Fruit fly (Drosophila melanogaster) whole organism, embryonic: ENCODE data around the gene CG31549.

Experiments used
- BEAF-32 ChIP-seq: fragments of 200-800 bp; sonication (Bioruptor generic); optimal IDR thresholded peaks from 3 replicates; lab custom pipeline; 2017; ENCODE audit warnings: missing biosample characterization, missing genetic modification characterization, mild to moderate bottlenecking, moderate library complexity, missing genetic modification reagents
- CG17186 ChIP-seq: fragments of 200-800 bp; sonication (Bioruptor generic); optimal IDR thresholded peaks from 3 replicates; lab custom pipeline; 2017; ENCODE audit warnings: missing biosample characterization, missing genetic modification reagents, missing genetic modification characterization
- CG34376 ChIP-seq: fragments of 200-800 bp; sonication (Bioruptor generic); optimal IDR thresholded peaks from 2 replicates; lab custom pipeline; 2018; ENCODE audit warnings: missing biosample characterization, mild to moderate bottlenecking, missing genetic modification characterization
- CG9817 ChIP-seq: fragments of 200-800 bp; sonication (Bioruptor generic); optimal IDR thresholded peaks from 2 replicates; lab custom pipeline; 2018; ENCODE audit warnings: missing biosample characterization, mild to moderate bottlenecking, missing genetic modification characterization, moderate library complexity
- Doc2 ChIP-seq: fragments of 200-800 bp; sonication (Bioruptor generic); IDR thresholded peaks from 2 replicates; pipeline ENCODE4 v1.3.6; 2022; ENCODE audit warnings: missing biosample characterization, missing genetic modification characterization
- Hr39 ChIP-seq: fragments of >200 bp; optimal IDR thresholded peaks from 2 replicates; lab custom pipeline; 2017
- abd-A ChIP-seq: fragments of 200-800 bp; sonication (Bioruptor generic); optimal IDR thresholded peaks from 3 replicates; lab custom pipeline; 2019; ENCODE audit warnings: missing biosample characterization, mild to moderate bottlenecking, missing genetic modification characterization, moderate library complexity
- chn ChIP-seq: fragments of 200-800 bp; sonication (Bioruptor generic); optimal IDR thresholded peaks from 2 replicates; lab custom pipeline; 2016; ENCODE audit warnings: missing biosample characterization, missing genetic modification characterization
- ind ChIP-seq: fragments of 200-800 bp; sonication (Bioruptor generic); optimal IDR thresholded peaks from 3 replicates; lab custom pipeline; 2016; ENCODE audit warnings: missing biosample characterization, missing genetic modification characterization
- maf-S ChIP-seq: fragments of 200-800 bp; sonication (Bioruptor generic); optimal IDR thresholded peaks from 2 replicates; lab custom pipeline; 2016; ENCODE audit warnings: missing biosample characterization, missing genetic modification characterization
- peb ChIP-seq: fragments of 200-800 bp; sonication (Bioruptor generic); IDR thresholded peaks from 2 replicates; pipeline ENCODE4 v1.3.6; 2022; ENCODE audit warnings: missing biosample characterization, missing genetic modification characterization
- run ChIP-seq: fragments of 200-800 bp; sonication (Bioruptor generic); optimal IDR thresholded peaks from 3 replicates; lab custom pipeline; 2018; ENCODE audit warnings: missing biosample characterization, mild to moderate bottlenecking, missing genetic modification characterization
- seq ChIP-seq: fragments of 200-800 bp; sonication (Bioruptor generic); IDR thresholded peaks from 2 replicates; pipeline ENCODE4 v1.3.6; 2022; ENCODE audit warnings: missing biosample characterization, missing genetic modification characterization
- sima ChIP-seq: fragments of 200-800 bp; sonication (Bioruptor generic); optimal IDR thresholded peaks from 2 replicates; lab custom pipeline; 2016; ENCODE audit warnings: missing biosample characterization, missing genetic modification characterization

dm6 chr3R:5601044-5601523 is 30.9 kb upstream of the CG31549 start, which contains the start of the genes kra and SecS:
- peak; percentile 66 for TF ChIP-seq maf-S (GFP tag; lab: Kevin White, UChicago)
- no peak for TF ChIP-seq abd-A (tag; lab: Kevin White, UChicago)
- TF ChIP-seq CG34376 (GFP tag; lab: Kevin White, UChicago): no peak
- peak; percentile 67 for TF ChIP-seq chn (GFP tag; lab: Kevin White, UChicago)
- peak; percentile 59 for TF ChIP-seq BEAF-32 (GFP tag; lab: Kevin White, UChicago)
- no peak for TF ChIP-seq run
- TF ChIP-seq seq (GFP tag; lab: Robert Waterston, UW): no peak
- no peak for TF ChIP-seq peb (GFP tag; lab: Robert Waterston, UW)
- TF ChIP-seq Doc2 (GFP tag; lab: Robert Waterston, UW): no peak
- TF ChIP-seq ind (GFP tag; lab: Kevin White, UChicago): peak; percentile 65
- TF ChIP-seq sima: no peak
- peak; percentile 75 for TF ChIP-seq CG9817 (tag; lab: Kevin White, UChicago)
- TF ChIP-seq CG17186 (GFP tag; lab: Kevin White, UChicago): peak; percentile 86
- no peak for TF ChIP-seq Hr39 (lab: Kevin White, UChicago)
